Worm (Caenorhabditis elegans): Measurements from ENCODE around the gene nlp-56.

- TF ChIP-seq alr-1 (tag; optimal IDR thresholded peaks at IDR 0.05) (no peak), nhr-237 (tag; optimal IDR thresholded peaks at IDR 0.05) (no peak), C34F6.9 (tag; optimal IDR thresholded peaks at IDR 0.05) (no peak), unc-55 (GFP tag; optimal IDR thresholded peaks at IDR 0.05) (no peak), R02D3.7 (tag; optimal IDR thresholded peaks at IDR 0.05) (no peak), ceh-82 (tag; optimal IDR thresholded peaks at IDR 0.05) (no peak), snpc-4 (tag; optimal IDR thresholded peaks at IDR 0.05) (no peak), nhr-77 (tag; optimal IDR thresholded peaks at IDR 0.05) (no peak), elt-1 (tag; optimal IDR thresholded peaks at IDR 0.05) (no peak), nhr-12 (tag; optimal IDR thresholded peaks at IDR 0.05) (no peak), dmd-4 (tag; optimal IDR thresholded peaks at IDR 0.05) (no peak), ztf-1 (GFP tag; conservative IDR thresholded peaks at IDR 0.05) (no peak)
Measured at ce11 chrIV:14816288-14816687, 31.8 kb upstream of the nlp-56 start, which contains the start of gene Y57G11C.46.
